Worm (Caenorhabditis elegans) whole organism, L3 larva: Measurements from ENCODE around the gene M02E1.1.

Experiments used
- elt-2 ChIP-seq: sonication (generic microtip); optimal IDR thresholded peaks from 2 replicates; lab custom pipeline; 2016; ENCODE audit warnings: missing genetic modification reagents, mild to moderate bottlenecking, missing genetic modification characterization, missing compliant biosample characterization
- tbx-2 ChIP-seq: sonication (generic microtip); optimal IDR thresholded peaks from 2 replicates; lab custom pipeline; 2016; ENCODE audit warnings: mild to moderate bottlenecking, missing genetic modification characterization, missing compliant biosample characterization

- TF ChIP-seq tbx-2 (no peak), elt-2 (tag; lab: Kevin White, UChicago) (no peak)
Observed at ce11 chrX:334452-334851, 8.5 kb downstream of the M02E1.1 start.
